Fruit fly (Drosophila melanogaster) whole organism: ENCODE measurements around the gene Polr2D.

Source experiments
- CG8478 ChIP-seq: fragments of >200 bp; optimal IDR thresholded peaks from 2 replicates; lab custom pipeline; 2018; ENCODE audit warnings: inconsistent platforms
- usp ChIP-seq: fragments of >200 bp; optimal IDR thresholded peaks from 2 replicates; lab custom pipeline; 2017; ENCODE audit warnings: missing biosample characterization, missing genetic modification characterization, mixed read lengths

- no peak for TF ChIP-seq CG8478
- no peak for TF ChIP-seq usp (GFP tag; lab: Kevin White, UChicago)
Observed at dm6 chr3R:18226043-18226808, 29.1 kb downstream of the Polr2D start, which contains the start of the genes CG7168 and Mdh2.
